Fruit fly (Drosophila melanogaster) S2 (cell line): ENCODE measurements around the gene CG13850.

Source experiments
- CG8478 ChIP-seq: fragments of >200 bp; optimal IDR thresholded peaks from 2 replicates; lab custom pipeline; 2018
- CTCF ChIP-seq, 2 experiments: fragments of >200 bp; optimal IDR thresholded peaks; 2 replicates each; lab custom pipeline; 2018

The CG13850 gene

DNA sequence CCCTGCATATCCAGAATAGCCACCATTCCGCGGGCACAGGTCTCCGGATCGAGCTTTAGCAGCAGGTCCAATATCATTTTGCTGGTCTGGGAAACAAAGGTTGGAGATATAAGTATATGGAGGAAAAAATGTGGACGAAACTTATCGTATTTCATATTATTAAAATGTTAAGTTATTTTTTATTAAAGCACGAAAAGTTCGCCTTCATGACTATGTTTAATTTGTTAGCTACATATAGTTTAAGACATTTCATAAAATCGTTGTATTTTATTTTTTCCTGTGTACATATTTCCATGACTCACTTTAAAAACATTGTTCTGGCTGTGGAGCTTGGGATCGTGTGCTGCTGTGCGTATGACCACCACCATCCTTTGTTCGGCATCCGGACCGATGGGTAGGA lies 13.3 kb upstream of the CG13850 start:
- TF ChIP-seq CG8478, result no peak
- TF ChIP-seq CTCF (optimal IDR thresholded peaks at IDR 0.05; lab: Kevin White, UChicago), result no peak

DNA sequence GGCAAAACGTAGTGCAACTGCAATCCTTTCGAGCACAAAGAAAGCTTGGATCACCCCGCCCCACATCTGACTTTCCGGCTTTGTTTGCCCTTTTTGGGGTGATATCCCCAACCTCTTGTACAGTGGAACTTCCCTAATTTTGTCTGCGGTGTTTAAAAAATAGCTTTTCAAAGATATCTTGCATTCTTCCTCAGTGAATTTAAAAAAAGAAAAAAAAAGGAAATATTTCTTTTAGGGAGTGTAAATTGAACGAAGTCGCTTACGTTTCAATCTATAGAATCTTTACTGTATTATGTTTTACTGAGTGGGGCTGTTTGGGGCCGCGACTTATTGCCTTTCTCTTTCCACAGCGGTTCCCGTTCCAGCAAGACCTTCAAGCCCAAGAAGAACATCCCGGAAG lies 10.9 kb upstream of the CG13850 start:
- TF ChIP-seq CG8478 (no peak), CTCF (optimal IDR thresholded peaks at IDR 0.05; lab: Kevin White, UChicago) (no peak)

DNA sequence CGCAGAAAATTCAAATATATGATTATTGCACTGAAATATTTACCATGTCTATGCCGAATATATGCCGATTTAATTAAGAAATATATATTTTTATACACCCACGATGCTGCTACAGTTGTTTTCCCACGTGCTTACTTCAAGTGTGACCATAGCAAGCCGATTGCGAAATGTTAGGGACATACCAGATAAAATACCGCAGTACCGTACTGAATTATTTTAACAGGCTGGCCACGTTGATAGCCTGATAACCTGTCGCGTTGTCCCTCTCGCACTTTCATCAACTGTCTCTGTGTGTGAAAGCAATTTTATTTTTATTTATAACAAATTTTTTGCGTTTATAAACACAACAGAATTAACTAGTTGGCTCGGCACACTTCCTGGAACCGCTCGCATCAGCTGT lies 10.2 kb upstream of the CG13850 start, which contains the start of the genes Nop56 and mats:
Gene Nop56 (minus strand): TSS at position 158 of the 400 bp plus-strand sequence.
Gene mats (plus strand): TSS at position 251 of the 400 bp plus-strand sequence.
- TF ChIP-seq CG8478, result no peak
- peak in 1 of 2 experiments; percentile 24 for TF ChIP-seq CTCF (optimal IDR thresholded peaks at IDR 0.05; lab: Kevin White, UChicago)

DNA sequence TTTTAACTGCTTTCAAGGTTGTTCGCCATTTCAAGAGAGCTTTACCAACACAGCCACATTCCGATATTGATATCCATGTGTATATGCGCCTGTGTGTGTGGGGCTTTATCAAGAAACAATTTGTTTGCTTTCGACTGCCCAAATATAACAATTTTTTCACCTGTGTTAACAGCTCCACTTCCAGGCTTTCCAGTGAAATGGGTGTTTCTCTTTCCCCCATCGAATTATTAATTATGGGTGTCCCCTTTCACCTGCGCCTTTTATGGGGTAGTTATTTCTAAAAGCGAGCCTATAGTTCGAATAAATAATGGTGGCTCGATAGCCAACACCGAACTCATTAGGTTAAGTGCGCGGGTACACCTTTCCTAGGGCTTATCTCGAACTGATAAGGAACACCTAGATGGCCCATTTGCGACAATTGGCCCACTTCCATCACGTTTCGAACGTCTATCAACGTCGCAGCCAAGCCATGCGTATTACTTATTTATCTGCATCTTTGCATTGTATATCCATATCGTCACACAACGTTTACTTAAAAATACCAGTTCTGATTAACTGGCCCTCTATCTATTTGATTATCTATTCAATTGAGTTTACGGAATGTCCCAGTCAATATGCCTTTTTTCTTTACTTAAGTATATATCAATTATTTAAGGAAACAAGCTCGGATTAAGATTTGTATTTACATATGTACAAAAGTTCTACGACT lies 1.3 kb upstream of the CG13850 start:
- TF ChIP-seq CG8478 (no peak), CTCF (optimal IDR thresholded peaks at IDR 0.05; lab: Kevin White, UChicago) (no peak)

DNA sequence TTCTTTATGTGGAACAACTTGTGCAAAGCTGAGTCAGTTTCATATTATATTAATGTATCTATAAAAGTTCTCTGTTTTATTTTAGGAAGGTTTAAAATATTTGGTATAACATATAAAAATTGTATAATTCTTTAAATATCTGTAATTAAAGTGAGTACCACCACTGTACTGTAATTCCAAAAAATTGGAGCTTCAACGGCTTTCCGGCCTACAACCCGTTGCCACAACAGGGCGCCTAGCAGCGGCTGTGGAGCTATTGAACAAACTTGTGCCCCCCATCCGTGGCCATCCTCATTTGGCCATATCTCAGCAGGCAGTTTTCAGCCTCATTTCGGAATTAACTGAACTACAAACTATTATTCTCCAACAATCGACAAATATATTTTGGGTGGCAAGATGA lies 5.1 kb downstream of the CG13850 start, which contains the start of gene CG13855:
Gene CG13855 (plus strand): TSS at position 301 of the 400 bp plus-strand sequence.
- TF ChIP-seq CTCF (optimal IDR thresholded peaks at IDR 0.05; lab: Kevin White, UChicago), result no peak

DNA sequence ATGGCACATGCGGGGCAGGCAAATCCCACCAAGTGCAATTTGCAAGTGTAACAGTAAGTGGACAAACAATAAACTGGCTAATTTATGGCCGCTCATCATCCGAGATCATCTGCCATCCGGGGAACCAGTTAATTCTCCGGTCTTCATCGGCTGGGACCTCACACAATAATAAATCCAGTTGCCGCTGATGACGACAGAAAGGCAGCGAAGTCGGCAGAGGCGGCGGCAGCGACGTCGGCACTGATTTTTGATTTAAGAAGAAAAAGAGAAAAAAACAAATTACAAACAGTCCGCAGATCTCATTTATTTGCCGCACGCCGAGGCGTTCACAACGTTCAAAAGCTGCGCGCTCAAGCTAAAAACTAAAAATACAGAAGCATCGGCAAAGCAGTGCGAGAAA lies 8.4 kb downstream of the CG13850 start, which contains the start of gene CG13856:
Gene CG13856 (plus strand): TSS at position 301 of the 400 bp plus-strand sequence.
- no peak for TF ChIP-seq CTCF (optimal IDR thresholded peaks at IDR 0.05; lab: Kevin White, UChicago)
- TF ChIP-seq CG8478, result no peak

DNA sequence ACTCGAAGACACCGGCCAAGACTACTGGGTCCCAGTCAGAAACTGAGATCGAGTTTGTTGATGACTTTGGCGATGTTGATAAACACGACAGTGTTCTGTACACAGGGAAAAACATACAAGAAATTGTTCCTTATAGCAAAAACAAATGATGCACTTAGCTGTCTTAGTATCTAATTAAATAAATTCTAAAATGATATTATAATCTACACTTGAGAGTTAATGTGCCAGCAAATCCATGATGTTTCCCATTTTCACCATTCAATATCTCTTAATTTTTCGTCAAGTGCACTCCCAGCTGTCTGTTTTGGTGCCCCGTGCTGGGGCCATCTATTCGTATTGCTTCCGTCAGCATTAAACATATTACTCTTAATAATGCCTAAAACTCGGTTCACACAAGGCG lies 10.5 kb downstream of the CG13850 start:
- TF ChIP-seq CTCF (optimal IDR thresholded peaks at IDR 0.05; lab: Kevin White, UChicago) (no peak), CG8478 (no peak)

DNA sequence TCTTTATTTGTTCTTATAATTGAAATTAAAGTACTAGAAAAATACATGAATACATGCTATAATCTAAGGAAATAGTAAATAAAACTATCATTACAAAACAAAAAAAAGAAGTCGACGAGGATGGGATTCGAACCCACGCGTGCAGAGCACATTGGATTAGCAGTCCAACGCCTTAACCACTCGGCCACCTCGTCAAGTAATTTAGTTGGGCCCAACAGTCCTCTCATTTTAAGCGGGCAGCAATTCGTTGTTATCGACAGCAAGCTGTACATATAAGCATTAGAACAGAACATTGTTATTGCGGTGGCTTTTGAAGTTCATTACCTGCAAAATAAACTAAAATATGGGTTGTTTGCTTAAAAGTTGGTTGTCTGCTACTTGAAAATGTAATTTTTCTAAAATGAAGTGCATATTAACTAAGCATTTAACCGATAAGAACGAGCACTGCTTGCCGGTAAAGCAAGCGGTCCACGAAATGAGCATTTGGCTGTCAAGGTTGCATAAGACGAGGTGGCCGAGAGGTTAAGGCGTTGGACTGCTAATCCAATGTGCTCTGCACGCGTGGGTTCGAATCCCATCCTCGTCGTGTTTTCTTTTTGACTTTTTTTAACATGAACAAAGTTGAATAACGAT lies 13.5 kb downstream of the CG13850 start:
- no peak for TF ChIP-seq CG8478
- no peak for TF ChIP-seq CTCF (optimal IDR thresholded peaks at IDR 0.05; lab: Kevin White, UChicago)

DNA sequence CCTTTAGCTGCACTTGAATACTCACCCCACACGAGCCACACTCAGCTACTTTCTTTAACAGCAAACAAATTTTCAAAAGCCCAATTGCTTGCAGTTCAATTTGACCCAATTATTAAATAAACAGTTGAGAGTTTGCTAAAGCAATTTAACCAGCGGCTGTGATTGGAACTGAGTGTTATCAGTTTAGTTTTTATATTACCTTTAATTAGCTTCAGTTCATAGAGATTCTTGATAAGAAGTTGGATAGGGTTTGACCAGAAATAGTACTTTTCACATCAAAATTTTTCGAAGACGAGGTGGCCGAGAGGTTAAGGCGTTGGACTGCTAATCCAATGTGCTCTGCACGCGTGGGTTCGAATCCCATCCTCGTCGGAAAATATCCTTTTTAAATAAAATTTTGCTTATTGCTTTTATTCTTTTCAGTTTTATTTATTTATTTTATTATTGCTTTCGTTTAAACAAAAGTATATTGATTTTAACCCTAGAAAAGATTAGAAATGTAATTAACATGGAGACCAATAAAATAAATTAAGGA lies 14.4 kb downstream of the CG13850 start:
- no peak for TF ChIP-seq CTCF (optimal IDR thresholded peaks at IDR 0.05; lab: Kevin White, UChicago)
- no peak for TF ChIP-seq CG8478

DNA sequence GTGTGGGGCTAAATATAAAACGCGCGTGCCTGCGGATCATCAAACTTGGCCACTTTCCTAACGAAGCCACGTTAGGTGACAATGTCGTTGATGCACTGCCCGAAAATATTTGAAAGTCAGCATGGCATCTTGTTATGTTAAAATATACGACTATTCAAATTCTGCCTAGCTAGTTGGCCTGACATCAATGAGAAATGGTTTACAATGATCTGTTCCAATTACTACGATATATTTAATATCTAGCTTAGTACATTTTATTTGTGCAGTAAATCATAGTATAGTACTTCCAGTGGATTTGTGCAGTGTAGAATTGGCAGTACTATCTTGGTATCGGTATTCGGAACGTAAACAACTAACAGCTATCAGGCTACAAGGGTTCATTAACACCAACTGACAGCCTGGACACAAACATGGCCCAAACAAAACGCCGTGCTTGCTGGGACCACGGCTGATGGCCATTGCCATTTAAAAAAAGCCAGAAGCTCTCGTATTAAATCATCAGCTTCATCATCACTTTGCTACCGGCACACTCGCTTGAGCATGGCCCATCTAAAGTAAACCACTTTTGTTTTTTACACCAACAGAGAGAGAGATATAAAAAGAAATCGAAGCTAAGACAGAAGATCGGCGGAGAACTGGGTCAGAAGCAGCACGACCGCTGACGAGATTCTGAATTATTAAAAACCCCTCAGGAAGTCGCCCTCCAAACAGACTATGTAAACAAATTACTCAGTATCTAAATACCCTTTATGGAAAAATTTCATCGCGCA lies 15.1 kb downstream of the CG13850 start:
- TF ChIP-seq CG8478, result no peak
- no peak for TF ChIP-seq CTCF (optimal IDR thresholded peaks at IDR 0.05; lab: Kevin White, UChicago)

DNA sequence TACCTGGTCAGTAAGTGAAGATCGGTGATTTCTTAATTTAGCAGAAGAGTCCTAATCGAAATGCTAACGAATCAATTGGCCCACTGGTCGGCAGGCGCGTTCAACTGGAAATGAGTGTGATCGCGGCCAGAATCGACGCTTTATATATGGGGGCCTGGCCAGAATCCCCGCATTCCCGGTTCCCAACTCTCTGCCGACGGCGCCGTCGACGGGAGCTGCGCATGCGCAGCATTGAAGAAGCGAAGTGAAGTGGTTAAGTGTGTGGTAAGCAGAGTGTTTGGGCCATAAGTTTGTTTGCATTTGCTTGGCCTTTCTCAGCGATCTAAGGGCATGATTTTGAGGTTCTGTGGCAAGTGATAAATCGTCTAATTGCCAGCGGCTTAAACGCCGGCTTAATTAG lies 16.7 kb downstream of the CG13850 start, which contains the start of gene CG13857:
Gene CG13857 (minus strand): TSS at position 101 of the 400 bp plus-strand sequence.
- TF ChIP-seq CG8478 (no peak), CTCF (optimal IDR thresholded peaks at IDR 0.05; lab: Kevin White, UChicago) (no peak)

DNA sequence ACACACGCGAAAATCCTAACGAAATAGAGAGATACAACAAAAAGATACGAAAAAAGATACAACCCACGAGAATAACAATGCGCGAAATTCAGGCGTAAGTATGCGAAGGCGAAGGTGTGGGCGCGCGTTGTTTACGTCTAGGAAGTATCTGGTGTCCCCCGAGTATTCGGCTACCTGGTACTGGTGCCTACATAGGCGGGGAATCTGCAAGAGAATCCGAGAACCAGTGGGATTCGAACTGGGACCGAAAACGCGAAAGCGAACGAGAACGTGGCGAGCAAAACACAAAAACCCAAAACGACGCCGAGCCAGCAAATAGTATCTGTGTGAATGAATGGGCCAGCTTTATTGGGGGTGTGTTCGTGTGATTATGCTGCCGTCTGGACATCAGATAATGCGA lies 20.6 kb downstream of the CG13850 start:
- no peak for TF ChIP-seq CG8478
- no peak for TF ChIP-seq CTCF (optimal IDR thresholded peaks at IDR 0.05; lab: Kevin White, UChicago)

DNA sequence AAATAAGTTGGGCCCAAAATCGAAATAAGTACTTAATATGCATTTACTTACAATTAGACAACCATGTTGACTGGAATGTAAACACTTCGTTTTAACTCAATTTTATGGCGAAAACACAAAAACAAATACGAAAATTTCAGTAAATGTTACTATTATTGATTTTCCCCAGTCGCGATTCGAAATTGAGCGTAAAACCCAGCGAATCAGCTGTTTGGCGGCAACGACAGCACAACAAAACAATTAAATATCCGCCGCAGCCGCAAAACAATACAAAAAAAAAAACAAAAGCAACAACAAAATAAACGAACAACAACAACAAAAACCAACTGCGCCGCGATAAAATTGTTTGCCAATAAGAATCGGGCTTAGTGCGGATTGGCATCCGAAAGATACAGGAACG lies 21.1 kb downstream of the CG13850 start, which contains the start of the genes CAH8 and CG7059:
Gene CAH8 (minus strand): TSS at position 101 of the 400 bp plus-strand sequence.
Gene CG7059 (plus strand): TSS at position 167 of the 400 bp plus-strand sequence.
- TF ChIP-seq CG8478 (no peak), CTCF (optimal IDR thresholded peaks at IDR 0.05; lab: Kevin White, UChicago) (no peak)

DNA sequence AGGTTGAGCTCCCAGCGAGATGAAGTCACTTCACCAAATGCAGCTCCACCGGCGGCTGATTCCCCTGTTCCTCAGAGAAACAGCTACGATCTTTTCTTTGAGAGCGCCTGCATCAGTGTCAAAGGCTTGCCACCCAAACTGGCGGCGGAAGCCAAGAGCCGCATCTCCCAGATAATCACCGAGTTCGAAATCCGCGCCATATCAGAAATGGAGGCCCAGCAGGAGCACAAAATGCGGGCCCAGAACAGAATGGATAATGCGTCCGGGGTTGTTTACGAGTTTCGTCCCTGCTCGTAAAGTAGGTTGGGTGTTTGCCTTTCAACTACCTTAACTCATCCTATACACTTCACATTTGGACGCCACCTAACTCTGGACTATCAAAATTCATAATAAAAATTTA lies 29.0 kb downstream of the CG13850 start, which contains the start of gene Gpdh3:
Gene Gpdh3 (plus strand): TSS at position 301 of the 400 bp plus-strand sequence.
- TF ChIP-seq CG8478, result no peak
- no peak for TF ChIP-seq CTCF (optimal IDR thresholded peaks at IDR 0.05; lab: Kevin White, UChicago)

DNA sequence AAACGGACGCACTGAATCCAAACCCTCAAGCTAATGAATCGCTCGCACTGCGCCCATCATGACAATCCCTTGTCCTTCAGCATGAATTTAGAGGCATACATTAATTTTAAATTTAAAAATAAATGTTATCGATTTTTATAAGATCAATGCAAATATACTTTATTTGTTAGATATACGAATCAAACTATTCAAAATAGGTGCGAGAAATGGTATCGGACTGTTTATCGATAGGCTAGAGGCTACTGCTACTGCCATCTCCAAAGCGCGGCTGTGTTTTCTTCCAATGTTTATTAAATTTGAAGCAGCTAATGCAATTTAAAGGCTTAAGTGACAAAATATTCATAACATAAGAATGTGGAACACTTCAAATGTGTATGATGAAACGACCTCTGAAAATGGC lies 29.6 kb downstream of the CG13850 start, which contains the start of gene CG43342:
Gene CG43342 (plus strand): TSS at position 264 of the 400 bp plus-strand sequence.
- TF ChIP-seq CTCF (optimal IDR thresholded peaks at IDR 0.05; lab: Kevin White, UChicago), result no peak
